Fruit fly (Drosophila melanogaster) Kc167 (cell line): ENCODE results near the gene Tsen2.

Experiments
- Myc ChIP-seq: fragments of >200 bp; optimal IDR thresholded peaks from 2 replicates; lab custom pipeline; 2017; ENCODE audit warnings: missing external identifiers
- Sin3A ChIP-seq: fragments of >200 bp; optimal IDR thresholded peaks from 2 replicates; lab custom pipeline; 2018; ENCODE audit warnings: missing external identifiers
- h ChIP-seq: fragments of >200 bp; optimal IDR thresholded peaks from 3 replicates; lab custom pipeline; 2018; ENCODE audit warnings: missing external identifiers
- insv ChIP-seq: fragments of >200 bp; optimal IDR thresholded peaks from 3 replicates; lab custom pipeline; 2018; ENCODE audit warnings: missing external identifiers
- psq ChIP-seq: fragments of >200 bp; optimal IDR thresholded peaks from 2 replicates; lab custom pipeline; 2017; ENCODE audit warnings: missing external identifiers
- ttk ChIP-seq: sonication (Bioruptor generic); optimal IDR thresholded peaks from 2 replicates; lab custom pipeline; 2017; ENCODE audit warnings: missing external identifiers

Gene Tsen2

DNA sequence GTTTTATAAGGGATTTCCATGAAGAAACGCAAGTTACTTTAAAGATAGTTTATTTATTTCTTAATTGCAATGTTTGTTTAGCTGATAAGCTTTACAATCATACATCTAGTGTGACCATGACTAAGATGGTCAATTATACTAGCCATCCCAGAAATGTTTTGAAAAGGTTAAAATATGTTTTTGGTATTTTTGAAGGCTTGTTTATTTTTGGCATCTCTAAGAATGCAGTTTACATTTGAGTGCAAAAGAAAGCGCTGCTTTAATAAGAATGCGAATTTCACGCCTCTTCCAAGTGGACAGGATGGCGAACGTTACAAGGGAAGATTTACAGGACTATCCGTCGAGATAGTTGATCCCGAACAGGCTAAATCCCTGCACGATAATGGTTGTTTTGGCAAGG is at the start of gene Tsen2:
Tsen2 (plus strand) TSS at position 222 of the 400 bp plus-strand sequence.
- TF ChIP-seq ttk (no peak), Sin3A (lab: Kevin White, UChicago) (no peak), insv (no peak), psq (lab: Kevin White, UChicago) (no peak), h (lab: Kevin White, UChicago) (no peak), Myc (lab: Kevin White, UChicago) (no peak)

DNA sequence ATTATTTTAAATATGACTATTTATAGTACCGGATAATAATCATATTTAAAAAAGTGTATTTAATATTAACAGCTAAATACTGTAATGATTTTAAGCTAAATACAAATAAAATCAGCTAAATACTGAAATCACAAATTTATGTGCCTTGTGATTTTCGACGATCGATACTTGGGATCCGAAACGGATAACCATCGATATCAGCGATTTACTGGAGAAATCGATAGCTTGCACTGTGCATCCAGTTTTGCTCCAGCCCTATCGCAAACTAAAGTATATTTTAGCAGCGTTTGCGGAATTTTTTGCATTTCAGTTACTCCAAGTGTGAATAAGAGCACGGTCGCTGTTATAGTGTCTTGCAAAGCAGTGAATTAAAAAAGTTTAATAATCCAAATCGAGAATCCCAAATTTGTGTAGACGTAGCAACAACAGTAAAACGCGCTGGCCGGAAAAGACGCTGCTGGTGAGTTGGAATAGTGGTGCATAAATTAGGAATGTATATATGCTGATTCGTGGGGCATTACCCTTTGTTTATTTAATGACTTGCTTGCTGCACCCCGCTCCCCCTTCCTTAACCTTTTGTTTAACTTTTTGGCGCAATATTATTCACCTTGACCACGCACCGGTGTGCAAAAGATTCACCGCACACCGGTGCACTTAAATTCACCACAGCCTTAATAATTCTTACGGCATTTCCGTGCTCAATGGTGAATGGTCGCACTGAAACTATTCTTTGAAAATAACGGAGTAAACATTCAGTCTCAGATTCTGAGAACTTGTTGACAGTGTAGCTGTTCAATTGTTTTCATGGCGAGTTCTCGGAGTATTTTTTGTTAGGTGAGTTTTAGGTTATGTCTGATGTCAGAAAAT is 49.5 kb upstream of the Tsen2 start, which contains the start of the genes grp and squ:
grp (plus strand) TSS at position 238 of the 867 bp plus-strand sequence.
squ (plus strand) TSS at position 238 of the 867 bp plus-strand sequence.
- TF ChIP-seq Myc (lab: Kevin White, UChicago), result no peak
- no peak for TF ChIP-seq ttk
- no peak for TF ChIP-seq psq (lab: Kevin White, UChicago)
- TF ChIP-seq insv, result no peak
- no peak for TF ChIP-seq h (lab: Kevin White, UChicago)
- no peak for TF ChIP-seq Sin3A (lab: Kevin White, UChicago)

DNA sequence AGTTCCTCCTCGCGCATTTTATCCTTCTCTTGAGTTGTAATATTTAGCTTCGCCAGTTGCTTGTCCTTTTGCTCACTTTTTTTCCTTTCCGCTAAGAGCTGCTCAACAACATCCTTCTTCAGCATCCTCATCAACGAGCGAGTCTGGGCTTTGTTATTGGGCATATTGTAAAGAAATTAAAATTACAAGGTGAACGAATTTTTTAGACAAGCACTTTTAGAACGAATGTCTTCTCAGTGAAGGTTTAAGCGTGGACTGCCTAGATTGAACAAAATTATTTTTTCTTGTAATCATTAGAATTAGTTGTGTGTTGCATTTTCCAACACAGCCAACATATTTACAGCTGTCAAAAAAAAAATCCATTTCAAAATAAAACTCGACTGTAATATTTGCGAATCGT is 47.4 kb upstream of the Tsen2 start, which contains the start of gene CG33552:
CG33552 (plus strand) TSS at position 301 of the 400 bp plus-strand sequence.
- TF ChIP-seq psq (lab: Kevin White, UChicago), result no peak
- TF ChIP-seq ttk, result no peak
- no peak for TF ChIP-seq h (lab: Kevin White, UChicago)
- TF ChIP-seq Sin3A (lab: Kevin White, UChicago), result no peak

DNA sequence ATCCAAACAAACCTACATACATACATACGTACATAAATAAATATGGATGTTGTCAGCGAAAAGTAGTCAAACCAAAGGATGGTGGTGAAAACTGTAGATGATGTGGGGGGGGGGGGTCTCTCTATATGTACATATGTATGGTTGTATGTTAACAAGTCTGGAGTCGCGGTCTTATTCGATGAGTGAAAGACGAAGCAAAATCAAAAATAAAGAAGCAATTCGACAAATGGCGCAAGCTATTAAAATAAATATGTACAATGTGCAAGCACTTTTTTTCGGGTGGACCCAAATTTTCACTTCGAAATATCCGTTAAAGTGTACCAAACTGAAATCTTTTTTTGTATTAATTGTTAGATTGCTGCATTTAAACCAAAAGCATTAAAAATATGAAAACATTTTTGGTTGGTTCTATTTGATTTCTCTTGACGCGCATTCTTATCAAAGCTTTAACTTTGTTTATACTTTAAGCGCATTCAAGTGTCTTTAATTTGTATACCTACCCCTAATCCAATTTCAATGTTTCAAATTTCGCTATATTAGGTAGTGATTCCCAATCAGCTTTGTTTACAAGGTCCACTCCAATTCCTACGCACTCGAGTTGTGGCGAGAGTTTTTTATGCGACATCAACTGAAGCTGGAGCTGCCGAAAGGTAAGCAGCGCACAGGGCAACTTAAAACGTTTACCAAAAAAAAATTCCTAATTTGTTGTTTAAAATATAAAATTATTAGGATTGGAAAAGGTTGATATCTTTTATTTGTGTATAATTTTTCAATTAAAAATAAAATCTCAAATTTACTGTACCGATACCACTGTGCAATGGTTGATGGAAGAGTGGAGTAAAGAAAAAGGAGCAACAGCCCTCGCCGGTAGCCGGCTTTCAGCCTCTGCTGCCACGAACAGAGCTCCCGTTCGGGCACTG is 45.4 kb upstream of the Tsen2 start, which contains the start of gene CG31807:
CG31807 (minus strand) TSS at position 51 of the 920 bp plus-strand sequence.
- TF ChIP-seq Myc (lab: Kevin White, UChicago), result no peak
- TF ChIP-seq h (lab: Kevin White, UChicago), result no peak
- no peak for TF ChIP-seq insv
- no peak for TF ChIP-seq ttk
- TF ChIP-seq psq (lab: Kevin White, UChicago), result no peak
- TF ChIP-seq Sin3A (lab: Kevin White, UChicago), result no peak

DNA sequence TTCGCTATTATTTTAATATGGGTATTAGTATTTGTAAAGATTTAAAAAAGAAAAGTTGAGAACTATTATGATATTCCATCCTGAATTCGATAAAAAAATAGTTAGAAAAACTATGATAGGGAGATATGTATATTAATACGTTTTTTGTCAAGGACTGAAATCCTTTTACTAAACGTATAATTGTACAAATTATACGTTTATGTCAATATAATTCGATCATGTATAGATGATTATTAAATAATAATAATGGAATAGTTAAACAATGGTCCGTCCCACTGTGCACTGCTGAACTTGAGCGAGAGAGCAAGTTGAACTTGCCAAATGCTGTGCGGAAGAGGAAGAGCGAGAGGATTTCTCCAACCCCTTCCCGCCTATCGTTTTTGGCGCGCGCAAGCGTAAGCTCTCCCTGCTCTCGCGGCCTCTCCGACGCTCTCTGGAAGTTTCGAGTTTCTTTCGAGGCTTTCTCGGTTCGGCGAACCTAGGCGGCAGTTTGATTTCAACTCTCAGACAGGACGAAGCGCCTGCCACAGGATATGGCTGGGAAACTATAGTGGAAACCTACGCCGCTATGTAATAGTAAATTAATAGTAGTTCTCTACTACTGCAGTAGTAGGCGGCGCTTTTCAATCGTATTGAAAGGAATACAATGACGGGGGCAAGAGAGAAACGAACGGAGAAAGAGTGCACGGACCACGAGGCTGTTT is 44.5 kb upstream of the Tsen2 start:
- TF ChIP-seq ttk (no peak), Myc (lab: Kevin White, UChicago) (no peak), insv (no peak), psq (lab: Kevin White, UChicago) (no peak)

DNA sequence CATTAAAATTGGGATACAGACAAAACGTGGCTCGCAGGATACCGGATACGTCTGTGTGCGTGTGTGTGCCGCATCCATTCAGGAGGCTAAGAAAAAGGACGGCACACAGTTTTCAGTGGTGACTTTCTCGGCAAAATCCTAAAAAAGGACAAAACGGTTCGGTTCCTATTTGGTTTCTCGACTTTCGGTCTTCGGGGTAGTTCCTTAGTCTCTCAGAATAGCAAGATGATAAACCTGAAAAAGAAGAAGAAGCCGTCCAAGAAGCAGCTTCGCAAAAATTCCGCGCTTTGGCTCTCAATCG is 44.0 kb upstream of the Tsen2 start:
- TF ChIP-seq ttk (no peak), h (lab: Kevin White, UChicago) (no peak), insv (no peak), Sin3A (lab: Kevin White, UChicago) (no peak), Myc (lab: Kevin White, UChicago) (no peak), psq (lab: Kevin White, UChicago) (no peak)

DNA sequence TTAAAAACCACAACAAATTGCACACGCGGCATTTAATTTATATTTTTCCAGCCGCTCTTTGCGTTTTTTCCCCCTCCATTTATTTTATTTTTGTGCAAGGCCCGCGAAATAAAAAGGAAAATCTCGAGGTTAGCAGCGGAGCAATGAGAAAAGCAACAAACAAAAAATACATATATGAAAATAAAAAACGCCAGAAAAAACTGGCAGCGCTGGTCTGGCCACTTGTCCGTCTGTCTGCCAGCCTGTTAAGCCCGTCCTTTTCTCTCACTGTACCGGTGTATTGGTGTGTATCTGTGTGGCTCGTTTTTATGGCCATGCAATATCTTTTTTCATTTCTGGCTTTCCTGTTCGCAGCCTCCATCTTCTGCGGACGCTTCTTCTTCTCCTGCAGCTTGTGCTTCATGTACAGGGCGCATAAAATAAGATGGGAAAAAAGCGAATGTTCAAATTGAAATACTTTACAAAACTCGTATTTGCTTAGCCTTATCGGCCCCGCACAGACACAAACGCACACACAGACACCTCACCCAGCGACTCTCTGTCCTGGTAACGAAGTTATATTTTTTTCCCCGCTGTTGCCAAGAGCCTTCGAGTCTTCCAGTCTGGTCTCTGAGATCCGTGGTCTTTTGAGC is 43.0 kb upstream of the Tsen2 start:
- TF ChIP-seq Myc (lab: Kevin White, UChicago) (no peak), ttk (no peak), Sin3A (lab: Kevin White, UChicago) (no peak), psq (lab: Kevin White, UChicago) (no peak)

DNA sequence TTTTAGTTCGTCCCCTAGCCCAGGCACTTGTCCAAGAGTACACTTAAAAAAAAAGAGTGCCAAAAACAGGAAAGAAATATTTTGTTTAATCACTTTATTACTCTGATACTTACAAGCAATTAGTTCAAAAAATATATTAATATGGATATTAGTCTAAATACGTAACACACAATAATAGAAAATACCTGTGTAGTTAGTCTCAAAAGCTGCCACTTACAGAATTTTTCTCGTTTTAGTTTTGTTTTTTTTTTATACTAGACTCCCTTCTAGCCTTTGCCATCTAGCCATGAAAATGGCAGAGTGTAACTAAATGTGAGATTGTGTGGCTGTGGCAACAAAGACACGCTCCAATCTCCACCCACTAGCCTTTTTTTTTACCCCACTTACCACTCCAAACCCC is 41.7 kb upstream of the Tsen2 start:
- TF ChIP-seq psq (lab: Kevin White, UChicago), result no peak
- TF ChIP-seq insv, result no peak
- no peak for TF ChIP-seq Myc (lab: Kevin White, UChicago)
- no peak for TF ChIP-seq ttk
- TF ChIP-seq h (lab: Kevin White, UChicago), result no peak
- no peak for TF ChIP-seq Sin3A (lab: Kevin White, UChicago)

DNA sequence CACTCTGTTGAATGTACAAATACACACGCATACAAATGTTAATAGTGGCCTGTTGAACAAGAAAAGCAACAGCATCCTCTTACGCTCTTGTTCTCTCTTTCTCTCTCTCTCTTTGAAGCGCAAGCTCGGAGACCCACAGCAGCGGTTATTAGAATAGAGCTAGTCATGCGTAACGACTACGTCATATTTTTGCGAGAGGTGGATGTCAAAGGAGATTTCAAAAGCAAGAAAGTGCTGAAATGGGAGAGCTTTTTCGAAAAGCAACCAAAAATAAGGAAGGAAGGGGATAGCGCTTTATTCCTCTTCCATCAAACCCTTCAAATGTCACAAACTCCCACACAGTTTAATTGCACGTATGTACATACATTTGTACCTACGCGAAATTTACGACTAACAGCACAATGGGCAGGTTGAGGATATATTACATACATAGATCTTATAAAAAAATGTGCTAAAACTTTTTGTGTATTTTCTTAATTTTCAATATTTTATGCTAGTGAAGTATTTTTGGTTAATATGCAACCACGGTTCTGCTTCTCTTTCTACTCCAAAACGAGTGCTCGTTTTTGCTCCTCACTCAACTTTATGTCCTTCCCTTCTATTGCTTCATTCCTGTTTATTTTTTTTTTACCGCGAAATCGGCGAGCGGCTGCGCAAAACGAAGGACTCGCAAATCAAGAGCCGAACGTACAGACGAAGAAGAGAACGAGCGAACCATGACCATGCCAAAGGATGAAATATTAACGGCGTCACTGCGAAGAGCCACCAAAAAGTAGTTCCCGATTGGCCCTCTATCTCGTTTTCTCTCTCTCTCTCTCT is 39.6 kb upstream of the Tsen2 start:
- TF ChIP-seq h (lab: Kevin White, UChicago) (no peak), insv (no peak), Myc (lab: Kevin White, UChicago) (no peak), psq (lab: Kevin White, UChicago) (no peak), Sin3A (lab: Kevin White, UChicago) (no peak), ttk (no peak)

DNA sequence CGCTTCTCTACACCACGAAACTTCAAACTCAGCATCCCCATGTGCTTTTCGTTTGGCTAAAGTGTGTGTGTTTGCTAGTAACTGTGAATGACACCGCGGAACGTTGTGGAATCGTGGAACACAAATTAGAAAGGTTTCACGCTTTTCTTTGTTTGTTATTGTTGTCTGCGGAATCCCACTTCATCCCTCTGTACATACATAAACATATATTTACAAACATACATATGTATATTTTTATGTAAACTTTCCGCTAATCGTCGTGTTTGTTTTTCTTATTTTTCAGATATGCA is 39.0 kb upstream of the Tsen2 start:
- TF ChIP-seq insv (no peak), Myc (lab: Kevin White, UChicago) (no peak), ttk (no peak), psq (lab: Kevin White, UChicago) (no peak), Sin3A (lab: Kevin White, UChicago) (no peak), h (lab: Kevin White, UChicago) (no peak)
